Worm (Caenorhabditis elegans): ENCODE results near the gene srt-17.

srt-17 gene

DNA sequence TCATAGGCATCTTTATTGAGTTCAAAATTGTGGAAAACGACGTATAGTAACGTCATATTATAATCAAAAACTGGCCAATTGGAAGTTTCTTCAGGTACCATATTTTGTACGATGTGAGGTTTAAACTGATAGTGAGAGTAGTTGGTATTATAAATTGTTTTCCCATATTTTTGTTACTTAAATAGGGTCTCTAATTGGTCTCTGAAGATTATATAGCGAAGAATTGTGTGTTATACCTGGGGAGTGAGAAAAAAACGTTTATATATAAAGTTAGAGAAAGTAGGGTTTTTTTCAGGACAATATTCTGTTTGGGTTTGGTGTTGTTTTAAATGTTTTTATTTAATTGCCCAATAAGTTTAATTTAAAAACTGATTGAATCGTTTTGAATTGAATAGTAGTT lies at the start of gene srt-17:
Gene srt-17, minus strand, starts transcription at position 101 of the 400 bp plus-strand sequence.
- TF ChIP-seq him-1 (tag; optimal IDR thresholded peaks at IDR 0.05) (no peak), dao-5 (tag; optimal IDR thresholded peaks at IDR 0.05) (no peak), W03F9.2 (tag; optimal IDR thresholded peaks at IDR 0.05) (no peak)

- TF ChIP-seq him-1 (tag; optimal IDR thresholded peaks at IDR 0.05) (no peak), W03F9.2 (tag; optimal IDR thresholded peaks at IDR 0.05) (no peak), dao-5 (tag; optimal IDR thresholded peaks at IDR 0.05) (no peak)
Observed at ce11 chrV:674213-674612, 49.4 kb upstream of the srt-17 start, which contains the start of gene sru-25. Gene sru-25 (minus strand): TSS chrV:674313.

DNA sequence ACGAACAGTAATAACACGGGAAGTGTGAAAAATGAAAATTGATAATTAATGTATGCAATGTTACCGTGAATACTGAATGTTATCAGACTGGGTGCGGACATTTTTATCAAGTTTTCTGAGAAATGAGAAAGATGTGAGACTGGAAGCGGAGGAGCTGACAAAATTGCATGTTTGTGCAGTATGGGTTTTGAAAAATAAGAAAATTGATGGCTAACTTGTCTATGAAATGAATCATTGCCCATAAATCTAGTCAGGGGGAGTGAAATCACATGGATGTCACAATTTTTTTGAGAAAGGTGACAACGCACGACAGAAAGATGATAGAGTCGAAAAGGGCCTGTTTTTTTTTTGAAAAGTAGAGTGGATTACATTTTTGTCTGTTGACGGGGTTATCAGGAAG lies 46.5 kb upstream of the srt-17 start, which contains the start of gene sru-24:
Gene sru-24, minus strand, starts transcription at position 101 of the 400 bp plus-strand sequence.
- TF ChIP-seq W03F9.2 (tag; optimal IDR thresholded peaks at IDR 0.05) (no peak), dao-5 (tag; optimal IDR thresholded peaks at IDR 0.05) (no peak)

DNA sequence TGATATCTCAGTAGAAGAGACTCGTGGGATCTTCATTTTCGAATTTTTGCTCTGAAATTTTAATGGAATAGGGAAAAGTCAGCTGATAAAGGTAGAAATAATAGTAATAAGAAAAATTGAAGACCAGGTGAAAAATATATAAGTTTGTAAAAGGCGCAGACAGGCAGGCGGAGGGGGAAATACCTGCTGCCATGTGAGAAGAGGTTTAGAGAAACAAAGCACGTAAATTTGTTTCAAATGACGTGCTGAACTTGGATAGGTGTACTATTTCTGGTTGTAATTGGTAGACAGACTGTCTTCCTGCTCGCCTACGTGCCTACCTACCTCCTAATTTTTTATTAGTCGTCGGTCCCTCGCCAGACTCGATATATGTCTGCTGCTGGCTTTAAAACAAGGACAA lies 42.6 kb upstream of the srt-17 start, which contains the start of gene nhr-180:
Gene nhr-180, minus strand, starts transcription at position 52 of the 400 bp plus-strand sequence.
- TF ChIP-seq W03F9.2 (tag; optimal IDR thresholded peaks at IDR 0.05) (no peak), dao-5 (tag; optimal IDR thresholded peaks at IDR 0.05) (no peak), him-1 (tag; optimal IDR thresholded peaks at IDR 0.05) (no peak)

DNA sequence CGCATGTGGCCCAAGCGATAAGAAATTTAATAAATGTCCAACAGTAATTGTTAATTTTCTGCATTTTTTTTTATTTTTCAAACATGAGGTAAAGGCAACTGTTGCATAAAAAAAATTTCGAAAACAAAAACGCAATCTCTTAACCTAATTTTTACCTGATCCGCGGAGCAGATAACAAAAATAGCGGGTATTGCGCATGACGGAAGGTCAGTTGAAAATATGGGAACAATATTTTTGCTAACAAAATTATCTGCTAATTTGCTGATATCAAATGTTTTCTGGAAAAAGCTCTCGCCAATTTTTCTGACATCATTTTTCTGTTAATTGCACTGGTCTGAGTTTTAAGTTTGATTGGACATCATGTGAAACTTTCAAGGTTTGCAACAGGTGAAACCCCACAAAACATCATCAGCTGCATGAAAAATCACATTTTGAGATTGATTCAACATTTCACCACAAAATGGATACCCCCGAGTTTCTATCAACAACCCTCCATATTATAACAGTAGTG lies 39.6 kb upstream of the srt-17 start, which contains the start of the genes F31F4.11 and srh-266:
Gene F31F4.11, minus strand, starts transcription at position 101 of the 511 bp plus-strand sequence.
Gene srh-266, plus strand, starts transcription at position 461 of the 511 bp plus-strand sequence.
- no peak for TF ChIP-seq dao-5 (tag; optimal IDR thresholded peaks at IDR 0.05)
- no peak for TF ChIP-seq him-1 (tag; optimal IDR thresholded peaks at IDR 0.05)
- TF ChIP-seq W03F9.2 (tag; optimal IDR thresholded peaks at IDR 0.05): no peak

DNA sequence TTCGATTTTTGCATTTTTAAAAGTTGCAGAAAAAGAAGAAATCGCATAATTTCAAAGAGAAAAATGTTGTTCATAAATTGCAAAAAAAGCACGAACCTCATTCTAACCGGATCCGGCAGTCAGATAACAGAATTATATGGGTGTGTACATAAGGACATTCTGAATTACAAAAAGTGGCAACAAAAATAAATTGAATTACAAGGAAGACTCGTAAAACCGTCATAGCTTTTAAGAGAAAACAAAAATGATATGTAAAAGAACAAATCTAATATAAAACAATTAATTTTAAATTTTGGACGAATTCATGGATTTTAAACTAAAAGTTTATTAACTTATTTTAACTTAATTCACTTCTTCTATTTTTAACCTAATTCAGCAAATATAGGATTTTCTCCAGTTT lies 35.4 kb upstream of the srt-17 start, which contains the start of gene F31F4.17:
Gene F31F4.17, minus strand, starts transcription at position 101 of the 400 bp plus-strand sequence.
- no peak for TF ChIP-seq him-1 (tag; optimal IDR thresholded peaks at IDR 0.05)
- no peak for TF ChIP-seq W03F9.2 (tag; optimal IDR thresholded peaks at IDR 0.05)
- TF ChIP-seq dao-5 (tag; optimal IDR thresholded peaks at IDR 0.05): no peak

DNA sequence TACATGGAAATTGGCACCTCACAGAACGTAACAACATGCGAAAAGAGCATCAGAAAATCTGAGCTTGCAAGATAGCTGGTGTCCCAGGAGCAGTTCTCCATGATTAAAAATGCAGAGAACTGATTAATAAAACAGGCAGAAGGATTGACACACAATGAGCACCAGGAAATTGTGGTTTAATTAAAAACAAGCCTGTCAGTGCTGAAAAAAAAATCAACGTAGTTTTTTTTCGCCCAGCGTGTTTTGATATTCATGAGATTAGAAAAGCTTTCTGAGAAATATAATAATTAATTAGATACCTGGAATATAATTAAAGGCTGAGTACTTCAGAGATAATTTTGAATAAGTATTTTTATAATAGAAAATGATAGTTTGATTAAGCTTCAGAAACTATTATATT lies 32.9 kb upstream of the srt-17 start, which contains the start of gene srh-246:
Gene srh-246, minus strand, starts transcription at position 101 of the 400 bp plus-strand sequence.
- no peak for TF ChIP-seq W03F9.2 (tag; optimal IDR thresholded peaks at IDR 0.05)
- TF ChIP-seq dao-5 (tag; optimal IDR thresholded peaks at IDR 0.05): no peak
- TF ChIP-seq him-1 (tag; optimal IDR thresholded peaks at IDR 0.05): no peak

DNA sequence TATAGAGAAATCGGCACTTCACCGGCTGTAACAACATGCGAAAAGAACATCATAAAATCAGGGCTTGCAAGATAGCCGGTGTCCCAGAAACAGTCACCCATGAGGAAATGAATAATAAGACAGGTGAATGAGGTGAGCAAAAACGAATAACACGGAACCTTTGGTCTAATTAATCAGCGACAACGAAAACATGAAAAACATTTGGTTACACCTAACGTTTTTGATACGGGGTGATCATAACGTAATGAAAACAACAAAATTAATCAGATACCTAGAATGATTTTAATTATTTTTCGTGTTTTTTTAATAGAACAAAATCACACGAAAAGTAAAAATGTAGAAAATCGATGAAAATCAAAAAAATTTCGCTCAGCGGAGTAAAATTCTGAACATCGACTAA lies 31.0 kb upstream of the srt-17 start, which contains the start of gene srh-245:
Gene srh-245, minus strand, starts transcription at position 101 of the 400 bp plus-strand sequence.
- no peak for TF ChIP-seq dao-5 (tag; optimal IDR thresholded peaks at IDR 0.05)
- no peak for TF ChIP-seq W03F9.2 (tag; optimal IDR thresholded peaks at IDR 0.05)
- no peak for TF ChIP-seq him-1 (tag; optimal IDR thresholded peaks at IDR 0.05)

DNA sequence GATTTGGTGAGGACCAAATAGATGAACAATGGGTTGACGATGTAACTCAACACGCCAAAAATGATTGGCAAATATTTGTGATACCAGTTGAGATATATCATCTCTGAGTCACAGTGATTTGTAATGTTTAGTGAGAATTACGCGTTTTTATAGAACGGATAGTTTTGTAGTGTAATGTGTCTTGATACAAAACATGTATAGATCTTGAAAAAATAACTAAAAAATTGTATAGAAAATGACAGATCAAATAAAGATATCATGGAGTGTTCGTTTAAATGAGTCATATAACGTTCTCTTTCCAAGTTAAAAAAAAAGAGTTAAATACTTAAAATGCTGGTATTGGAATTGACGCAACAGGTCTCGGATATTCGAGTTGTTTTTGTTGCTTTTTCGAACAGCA lies 29.6 kb upstream of the srt-17 start, which contains the start of gene srj-6:
Gene srj-6, minus strand, starts transcription at position 101 of the 400 bp plus-strand sequence.
- TF ChIP-seq him-1 (tag; optimal IDR thresholded peaks at IDR 0.05) (no peak), dao-5 (tag; optimal IDR thresholded peaks at IDR 0.05) (no peak), W03F9.2 (tag; optimal IDR thresholded peaks at IDR 0.05) (no peak)

DNA sequence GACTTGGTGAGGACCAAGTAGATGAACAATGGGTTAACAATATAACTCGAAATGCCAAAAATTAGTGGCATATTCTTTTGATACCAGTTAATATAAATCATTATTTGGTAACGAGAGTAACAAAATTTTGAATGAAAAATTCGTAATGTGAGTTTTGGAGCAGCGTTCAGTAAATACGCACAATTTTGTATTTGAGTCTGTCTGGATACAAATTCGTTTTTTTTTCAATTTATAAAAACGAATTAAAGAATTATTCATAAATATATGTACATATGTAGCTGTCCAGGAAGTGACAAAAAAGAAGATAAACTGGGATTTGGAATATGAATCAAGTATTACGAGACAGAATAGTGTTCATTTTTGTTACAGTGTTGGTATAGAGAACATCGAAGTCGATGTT lies 28.1 kb upstream of the srt-17 start, which contains the start of gene srj-5:
Gene srj-5, minus strand, starts transcription at position 101 of the 400 bp plus-strand sequence.
- no peak for TF ChIP-seq dao-5 (tag; optimal IDR thresholded peaks at IDR 0.05)
- TF ChIP-seq him-1 (tag; optimal IDR thresholded peaks at IDR 0.05): no peak
- TF ChIP-seq W03F9.2 (tag; optimal IDR thresholded peaks at IDR 0.05): no peak

DNA sequence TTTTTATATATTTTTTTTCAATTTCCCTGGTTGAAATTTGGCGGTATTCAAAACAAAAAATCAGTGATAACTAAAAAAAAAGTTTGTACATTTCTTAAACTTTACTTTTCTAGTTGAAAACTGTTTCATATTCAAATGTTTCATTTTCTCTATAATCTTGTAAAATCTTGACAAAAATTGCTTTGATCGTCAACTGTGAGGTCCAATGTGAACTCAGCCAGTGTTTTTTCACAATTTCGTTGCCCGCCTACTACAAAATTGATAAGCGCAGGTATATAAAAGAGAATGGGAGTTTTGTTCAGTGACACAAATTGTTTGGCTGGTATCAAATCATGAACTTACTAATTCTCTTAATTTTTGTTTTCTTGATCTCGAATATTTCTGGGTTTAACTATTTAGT lies 22.1 kb upstream of the srt-17 start, which contains the start of gene ugt-42:
Gene ugt-42, plus strand, starts transcription at position 301 of the 400 bp plus-strand sequence.
- TF ChIP-seq W03F9.2 (tag; optimal IDR thresholded peaks at IDR 0.05) (no peak), him-1 (tag; optimal IDR thresholded peaks at IDR 0.05) (no peak), dao-5 (tag; optimal IDR thresholded peaks at IDR 0.05) (no peak)

DNA sequence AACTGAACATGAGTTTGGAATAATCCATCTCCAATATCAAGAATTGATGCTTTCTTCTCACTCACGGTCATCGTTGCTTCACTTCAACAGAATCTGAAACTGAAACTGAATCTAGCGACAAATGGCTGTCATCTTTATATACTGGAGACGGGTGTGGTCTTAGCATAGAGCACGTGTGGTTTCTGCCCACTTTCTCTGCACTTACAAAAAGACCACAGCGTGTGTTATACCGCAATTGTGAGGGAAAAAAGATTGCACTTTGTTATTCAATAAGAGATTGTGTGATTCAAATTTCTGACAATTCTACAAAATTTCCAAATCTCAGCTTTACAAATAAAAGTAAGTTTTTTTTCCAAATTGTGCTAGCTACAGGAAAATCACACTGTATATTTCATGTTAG lies 21.3 kb upstream of the srt-17 start, which contains the start of gene F48G7.12:
Gene F48G7.12, minus strand, starts transcription at position 101 of the 400 bp plus-strand sequence.
- TF ChIP-seq dao-5 (tag; optimal IDR thresholded peaks at IDR 0.05): no peak
- no peak for TF ChIP-seq W03F9.2 (tag; optimal IDR thresholded peaks at IDR 0.05)
- no peak for TF ChIP-seq him-1 (tag; optimal IDR thresholded peaks at IDR 0.05)

DNA sequence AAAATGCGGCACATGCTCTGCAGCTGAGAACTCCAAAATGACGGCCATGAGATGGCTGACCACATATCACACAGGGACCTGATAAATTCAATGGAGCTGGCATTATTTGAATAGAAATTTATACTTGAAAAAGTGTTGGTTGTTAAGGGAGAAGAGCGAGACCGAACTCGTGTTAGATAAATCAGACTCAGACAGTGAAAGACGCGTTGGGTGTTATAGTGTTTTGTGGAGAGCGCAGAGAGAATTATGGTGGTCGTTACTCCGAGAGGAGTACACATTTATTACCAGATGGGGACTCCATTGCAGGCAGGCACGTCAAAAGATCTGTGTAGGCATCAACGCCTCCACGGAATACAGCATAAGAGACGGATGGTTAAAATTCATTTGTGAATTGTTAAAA lies 17.9 kb upstream of the srt-17 start, which contains the start of gene nhr-190:
Gene nhr-190, minus strand, starts transcription at position 175 of the 400 bp plus-strand sequence.
- no peak for TF ChIP-seq W03F9.2 (tag; optimal IDR thresholded peaks at IDR 0.05)
- TF ChIP-seq dao-5 (tag; optimal IDR thresholded peaks at IDR 0.05): no peak
- no peak for TF ChIP-seq him-1 (tag; optimal IDR thresholded peaks at IDR 0.05)

- TF ChIP-seq him-1 (tag; optimal IDR thresholded peaks at IDR 0.05): no peak
- TF ChIP-seq W03F9.2 (tag; optimal IDR thresholded peaks at IDR 0.05): no peak
- TF ChIP-seq dao-5 (tag; optimal IDR thresholded peaks at IDR 0.05): no peak
Observed at ce11 chrV:638328-638727, 13.5 kb upstream of the srt-17 start, which contains the start of gene srj-37. Gene srj-37 (plus strand): TSS chrV:638628.
